Fruit fly (Drosophila melanogaster) whole organism, adult: ENCODE measurements around the gene Ir67b.

ENCODE experiments used
- CG11617 ChIP-seq: fragments of 200-800 bp; sonication (Bioruptor generic); optimal IDR thresholded peaks from 2 replicates; lab custom pipeline; 2017; ENCODE audit warnings: mild to moderate bottlenecking, missing biosample characterization, missing genetic modification reagents, missing genetic modification characterization
- CG12768 ChIP-seq: fragments of 200-800 bp; sonication (Bioruptor generic); optimal IDR thresholded peaks from 2 replicates; lab custom pipeline; 2017; ENCODE audit warnings: missing biosample characterization, missing genetic modification characterization, mild to moderate bottlenecking, moderate library complexity, missing genetic modification reagents
- CG14711 ChIP-seq: fragments of 200-800 bp; sonication (Bioruptor generic); optimal IDR thresholded peaks from 2 replicates; lab custom pipeline; 2018; ENCODE audit warnings: missing biosample characterization, mild to moderate bottlenecking, missing genetic modification characterization, moderate library complexity
- CG7045 ChIP-seq: fragments of 200-800 bp; sonication (Bioruptor generic); optimal IDR thresholded peaks from 2 replicates; lab custom pipeline; 2017; ENCODE audit warnings: missing biosample characterization, mild to moderate bottlenecking, missing genetic modification characterization
- CG7101 ChIP-seq: fragments of 200-800 bp; sonication (Bioruptor generic); optimal IDR thresholded peaks from 2 replicates; lab custom pipeline; 2018; ENCODE audit warnings: missing biosample characterization, mild to moderate bottlenecking, missing genetic modification characterization, moderate library complexity
- Clk ChIP-seq: fragments of 200-800 bp; sonication (Bioruptor generic); optimal IDR thresholded peaks from 2 replicates; lab custom pipeline; 2017; ENCODE audit warnings: missing biosample characterization, missing genetic modification characterization
- Crg-1 ChIP-seq: fragments of 200-800 bp; sonication (Bioruptor generic); optimal IDR thresholded peaks from 2 replicates; lab custom pipeline; 2016; ENCODE audit warnings: missing biosample characterization, missing genetic modification characterization
- bab1 ChIP-seq: fragments of 200-800 bp; sonication (Bioruptor generic); optimal IDR thresholded peaks from 3 replicates; lab custom pipeline; 2019; ENCODE audit warnings: missing biosample characterization, mild to moderate bottlenecking, missing genetic modification characterization, moderate library complexity
- cnc ChIP-seq, 2 experiments: fragments of >200 bp; optimal IDR thresholded peaks; 2 replicates each; lab custom pipeline; 2017
- kay ChIP-seq: fragments of 200-800 bp; sonication (Bioruptor generic); peaks from one replicate; lab custom pipeline; 2016; ENCODE audit warnings: missing biosample characterization, missing genetic modification characterization, borderline replicate concordance
- ovo ChIP-seq: fragments of 200-800 bp; sonication (Bioruptor generic); optimal IDR thresholded peaks from 2 replicates; lab custom pipeline; 2016; ENCODE audit warnings: missing biosample characterization, missing genetic modification characterization
- pad ChIP-seq: fragments of 200-800 bp; sonication (Bioruptor generic); optimal IDR thresholded peaks from 3 replicates; lab custom pipeline; 2017; ENCODE audit warnings: missing biosample characterization, missing genetic modification characterization, mild to moderate bottlenecking, moderate library complexity, missing genetic modification reagents
- tj ChIP-seq: fragments of 200-800 bp; sonication (Bioruptor generic); optimal IDR thresholded peaks from 3 replicates; lab custom pipeline; 2017; ENCODE audit warnings: missing biosample characterization, mild to moderate bottlenecking, missing genetic modification characterization, moderate library complexity
- toe ChIP-seq: fragments of 200-800 bp; sonication (Bioruptor generic); optimal IDR thresholded peaks from 2 replicates; lab custom pipeline; 2016; ENCODE audit warnings: missing biosample characterization, missing genetic modification characterization

dm6 chr3L:10392585-10393258, 39.1 kb downstream of the Ir67b start:
- no peak for TF ChIP-seq pad (GFP tag; lab: Kevin White, UChicago)
- TF ChIP-seq bab1 (GFP tag; lab: Kevin White, UChicago): no peak
- TF ChIP-seq ovo (GFP tag; lab: Kevin White, UChicago): no peak
- no peak for TF ChIP-seq CG12768 (GFP tag; lab: Kevin White, UChicago)
- TF ChIP-seq CG7101 (tag; lab: Kevin White, UChicago): no peak
- no peak for TF ChIP-seq kay
- TF ChIP-seq CG14711 (tag; lab: Kevin White, UChicago): no peak
- TF ChIP-seq Clk: no peak
- no peak for TF ChIP-seq CG7045 (GFP tag; lab: Kevin White, UChicago)
- TF ChIP-seq tj (GFP tag; lab: Kevin White, UChicago): no peak
- TF ChIP-seq cnc (optimal IDR thresholded peaks at IDR 0.05; lab: Kevin White, UChicago): no peak
- TF ChIP-seq toe (GFP tag; lab: Kevin White, UChicago): no peak
- TF ChIP-seq CG11617 (GFP tag; lab: Kevin White, UChicago): no peak
- no peak for TF ChIP-seq Crg-1 (GFP tag; lab: Kevin White, UChicago)
